Fruit fly (Drosophila melanogaster) whole organism: ENCODE measurements around the gene TfIIFalpha.

Experiments used
- CG8478 ChIP-seq: fragments of >200 bp; optimal IDR thresholded peaks from 2 replicates; lab custom pipeline; 2018; ENCODE audit warnings: inconsistent platforms
- Dll ChIP-seq: fragments of >200 bp; optimal IDR thresholded peaks from 2 replicates; lab custom pipeline; 2017
- EcR ChIP-seq, 2 experiments: fragments of >200 bp; optimal IDR thresholded peaks; 2 replicates each; lab custom pipeline; 2017; ENCODE audit warnings: missing biosample characterization in 2 of 2, missing genetic modification characterization in 2 of 2, missing genetic modification reagents in 2 of 2
- pan ChIP-seq: fragments of >200 bp; optimal IDR thresholded peaks from 2 replicates; lab custom pipeline; 2017
- psq ChIP-seq: fragments of >200 bp; optimal IDR thresholded peaks from 2 replicates; lab custom pipeline; 2017
- usp ChIP-seq: fragments of >200 bp; optimal IDR thresholded peaks from 2 replicates; lab custom pipeline; 2017; ENCODE audit warnings: missing biosample characterization, missing genetic modification characterization, mixed read lengths

The TfIIFalpha gene

DNA sequence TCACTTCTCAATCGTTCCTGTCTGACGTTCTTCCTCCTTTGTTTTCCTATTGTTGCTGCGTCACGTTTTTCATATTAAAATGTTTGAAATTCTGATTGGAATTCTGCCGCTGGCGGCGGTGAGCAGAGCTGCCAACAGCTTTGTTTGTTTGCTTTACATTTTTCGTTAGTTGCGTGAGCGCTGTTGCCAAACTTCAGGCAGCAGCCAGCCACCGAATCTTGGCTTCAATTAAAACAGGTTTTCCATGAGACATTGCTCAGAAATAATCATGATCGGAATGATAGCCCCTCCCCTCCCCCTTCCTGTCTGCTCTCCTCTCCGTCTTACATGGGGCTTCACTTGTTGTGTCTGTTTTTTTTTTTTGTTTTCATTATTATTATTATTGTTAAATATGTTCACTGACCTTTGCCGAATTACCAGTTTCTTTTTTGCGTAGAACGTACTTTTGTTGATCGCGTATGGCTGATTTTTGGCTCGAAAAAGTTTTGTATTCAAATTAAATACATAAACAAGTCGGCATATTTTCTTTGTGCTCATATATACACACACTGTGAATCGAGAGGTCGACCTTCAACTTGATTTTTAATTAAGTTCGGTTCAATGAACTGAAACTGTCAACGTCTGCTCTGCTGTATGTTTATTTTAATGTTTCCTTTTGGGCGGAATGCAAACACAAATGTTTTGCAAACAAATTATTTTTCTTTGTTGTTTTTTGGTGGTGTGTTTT, 46.1 kb downstream of the TfIIFalpha start:
- TF ChIP-seq psq, result no peak
- TF ChIP-seq CG8478, result no peak
- no peak for TF ChIP-seq pan (lab: Kevin White, UChicago)
- TF ChIP-seq EcR (GFP tag; optimal IDR thresholded peaks at IDR 0.05; lab: Kevin White, UChicago), result no peak
- TF ChIP-seq usp (GFP tag; lab: Kevin White, UChicago), result no peak
- TF ChIP-seq Dll (lab: Kevin White, UChicago), result no peak

DNA sequence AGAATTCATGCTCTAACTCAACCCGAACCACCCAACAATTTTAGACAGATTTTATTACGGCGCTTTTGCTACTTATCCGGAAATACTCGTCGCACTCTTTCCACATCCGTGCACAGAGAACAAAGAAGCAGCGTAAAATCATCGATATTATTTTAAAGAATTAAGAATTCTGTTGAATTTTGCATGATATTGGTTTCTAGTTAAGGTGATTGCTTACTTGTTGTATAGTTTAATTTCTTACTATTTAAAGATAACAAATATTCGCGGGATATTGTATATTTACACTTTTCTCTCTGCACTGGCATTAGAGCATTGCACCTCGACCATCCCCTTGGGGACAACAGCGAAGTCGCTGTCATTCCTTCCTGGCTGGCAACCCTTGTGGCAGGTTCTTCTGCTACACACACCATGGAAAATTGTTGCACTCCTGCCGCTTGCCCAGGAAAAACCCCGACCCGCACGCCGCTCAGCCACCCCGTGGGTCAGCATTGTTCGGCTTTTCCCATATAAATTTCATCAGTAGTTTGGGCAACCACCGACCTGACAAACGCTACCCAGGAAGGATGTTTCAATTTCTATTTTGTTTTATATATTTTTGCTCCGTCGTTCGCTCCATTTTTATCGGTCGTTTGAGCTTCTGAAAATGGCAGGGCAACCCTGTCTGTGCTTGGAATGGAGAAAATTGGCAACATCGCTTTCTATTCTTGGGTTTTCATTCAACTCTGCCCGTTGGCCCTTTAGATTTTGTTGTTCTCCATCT, 47.5 kb downstream of the TfIIFalpha start:
- TF ChIP-seq CG8478 (no peak), usp (GFP tag; lab: Kevin White, UChicago) (no peak), psq (no peak), pan (lab: Kevin White, UChicago) (no peak), EcR (GFP tag; optimal IDR thresholded peaks at IDR 0.05; lab: Kevin White, UChicago) (no peak)

DNA sequence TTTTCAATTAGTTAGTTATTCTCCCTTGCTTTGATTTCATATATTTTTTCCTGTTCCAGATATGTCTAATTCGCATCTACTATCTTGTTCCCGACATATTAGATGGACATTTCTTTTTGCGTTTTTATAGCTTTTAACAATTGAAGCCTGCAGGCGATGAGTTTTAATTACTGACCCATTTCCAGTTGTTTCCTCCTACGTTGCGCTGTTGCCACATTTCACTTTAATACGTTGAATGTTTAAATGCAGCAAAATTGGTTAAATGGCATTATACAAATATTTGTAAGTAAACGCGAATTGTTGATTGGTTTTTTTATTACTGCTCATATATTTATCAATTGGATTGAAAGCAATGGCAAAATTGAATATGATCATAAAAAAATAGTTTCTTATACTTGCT, 48.7 kb downstream of the TfIIFalpha start:
- TF ChIP-seq EcR (GFP tag; optimal IDR thresholded peaks at IDR 0.05; lab: Kevin White, UChicago), result no peak
- no peak for TF ChIP-seq pan (lab: Kevin White, UChicago)
- TF ChIP-seq Dll (lab: Kevin White, UChicago), result no peak
- no peak for TF ChIP-seq usp (GFP tag; lab: Kevin White, UChicago)
- no peak for TF ChIP-seq CG8478
- no peak for TF ChIP-seq psq

DNA sequence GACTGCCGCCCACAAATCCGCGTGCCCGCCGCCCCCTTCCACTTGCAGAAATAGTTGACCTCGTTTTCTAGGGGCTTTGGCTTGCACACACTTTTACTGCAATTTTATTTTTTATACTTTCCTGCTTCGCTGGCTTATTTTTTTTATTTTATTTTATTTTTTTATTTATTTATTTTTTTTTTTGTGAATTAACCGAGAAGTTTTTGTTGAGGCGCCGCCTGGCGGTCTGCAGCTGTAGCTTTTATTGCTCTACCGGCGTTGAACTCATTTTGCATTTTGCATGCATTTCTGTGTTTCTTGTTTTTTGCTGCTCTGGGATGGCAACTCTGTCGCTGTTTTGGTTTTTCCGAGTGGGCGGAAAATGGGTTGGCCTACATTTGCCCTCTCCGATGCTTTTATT, 49.4 kb downstream of the TfIIFalpha start:
- TF ChIP-seq Dll (lab: Kevin White, UChicago), result no peak
- TF ChIP-seq psq, result no peak
- TF ChIP-seq usp (GFP tag; lab: Kevin White, UChicago), result no peak
- no peak for TF ChIP-seq CG8478
- no peak for TF ChIP-seq EcR (GFP tag; optimal IDR thresholded peaks at IDR 0.05; lab: Kevin White, UChicago)
- no peak for TF ChIP-seq pan (lab: Kevin White, UChicago)

DNA sequence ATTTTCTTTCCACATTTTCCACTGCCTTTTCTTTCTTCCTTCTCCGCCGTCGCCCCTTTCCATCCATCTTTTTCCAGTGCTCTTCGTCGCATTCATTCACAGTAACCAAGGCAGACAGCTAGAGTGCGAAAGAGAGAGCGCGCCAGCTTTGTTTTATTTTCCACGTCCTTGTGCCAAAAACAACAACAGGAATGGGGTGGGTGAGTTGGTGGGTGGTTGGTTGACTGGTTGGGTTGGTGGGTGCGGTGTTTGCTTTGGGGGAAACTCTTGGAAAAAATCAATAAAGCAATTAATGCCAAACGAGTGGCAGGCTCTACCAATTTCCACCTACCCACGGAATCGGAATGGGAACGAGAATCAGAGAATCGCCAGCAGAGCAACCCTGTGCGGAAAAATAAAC, 49.9 kb downstream of the TfIIFalpha start:
- no peak for TF ChIP-seq CG8478
- TF ChIP-seq usp (GFP tag; lab: Kevin White, UChicago), result no peak
- no peak for TF ChIP-seq Dll (lab: Kevin White, UChicago)
- no peak for TF ChIP-seq pan (lab: Kevin White, UChicago)
- TF ChIP-seq EcR (GFP tag; optimal IDR thresholded peaks at IDR 0.05; lab: Kevin White, UChicago), result no peak
- no peak for TF ChIP-seq psq
